Worm (Caenorhabditis elegans): Measurements from ENCODE around the gene dyf-3.

Gene dyf-3

DNA sequence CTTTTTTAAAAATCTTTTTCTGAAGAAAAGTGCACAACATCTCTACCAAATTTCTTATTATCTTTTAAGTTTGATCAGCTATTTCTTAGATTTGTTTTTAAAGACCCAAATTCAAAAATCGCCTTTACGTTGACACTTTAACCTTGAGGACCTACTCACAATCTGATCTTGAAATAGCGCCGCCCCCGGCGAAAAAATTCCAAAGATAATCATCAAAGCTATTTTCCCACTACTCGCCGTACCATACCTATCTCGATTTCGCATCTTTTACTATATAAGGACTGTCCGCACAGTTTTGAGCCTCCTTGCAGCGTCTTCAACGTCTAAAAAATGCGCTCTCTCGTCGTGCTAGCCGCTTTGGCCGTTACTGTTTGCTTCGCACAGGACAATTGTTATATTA lies 41.8 kb upstream of the dyf-3 start, which contains the start of gene grd-10:
Gene grd-10 (plus strand): TSS at position 208 of the 400 bp plus-strand sequence.
- TF ChIP-seq lin-39 (tag; optimal IDR thresholded peaks at IDR 0.05) (no peak), nhr-237 (tag; optimal IDR thresholded peaks at IDR 0.05) (no peak), gmeb-1 (tag; optimal IDR thresholded peaks at IDR 0.05) (no peak), sma-9 (GFP tag; optimal IDR thresholded peaks at IDR 0.05) (peak; percentile 54), sma-9 (tag; optimal IDR thresholded peaks at IDR 0.05) (no peak), mab-5 (tag; optimal IDR thresholded peaks at IDR 0.05) (no peak), nhr-25 (tag; optimal IDR thresholded peaks at IDR 0.05) (peak; percentile 35), ceh-16 (tag; optimal IDR thresholded peaks at IDR 0.05) (peak; percentile 70), elt-1 (tag; optimal IDR thresholded peaks at IDR 0.05) (peak; percentile 72), nhr-10 (tag; optimal IDR thresholded peaks at IDR 0.05) (no peak), nhr-12 (tag; optimal IDR thresholded peaks at IDR 0.05) (no peak), ztf-4 (tag; optimal IDR thresholded peaks at IDR 0.05) (no peak), lin-11 (tag; optimal IDR thresholded peaks at IDR 0.05) (no peak), snpc-4 (tag; optimal IDR thresholded peaks at IDR 0.05) (no peak), ZK546.5 (tag; optimal IDR thresholded peaks at IDR 0.05) (no peak)

DNA sequence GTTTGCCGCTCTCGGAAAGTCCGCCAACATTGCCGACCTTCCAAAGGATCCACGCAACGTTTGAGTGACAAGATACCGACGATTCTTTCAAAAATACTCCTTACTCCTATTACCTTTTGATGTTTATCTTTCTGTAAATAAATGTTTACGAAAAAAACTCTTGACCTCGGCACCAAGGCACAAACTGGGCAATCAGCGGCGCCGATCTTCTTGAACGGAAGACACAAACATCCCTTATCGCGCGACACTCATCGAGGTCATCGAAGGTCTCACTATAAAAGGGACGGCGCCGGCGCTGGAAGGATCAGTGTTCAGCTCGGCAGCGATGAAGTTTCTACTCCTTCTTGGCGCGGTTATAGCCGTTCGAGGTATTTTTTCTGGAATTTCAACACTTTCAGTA lies 40.3 kb upstream of the dyf-3 start, which contains the start of gene grd-3:
Gene grd-3 (plus strand): TSS at position 302 of the 400 bp plus-strand sequence.
- no peak for TF ChIP-seq nhr-129 (tag; optimal IDR thresholded peaks at IDR 0.05)
- TF ChIP-seq lsy-2 (tag; optimal IDR thresholded peaks at IDR 0.05) = no peak
- no peak for TF ChIP-seq ama-1 (optimal IDR thresholded peaks at IDR 0.05)
- peak; percentile 62 for TF ChIP-seq nhr-25 (tag; optimal IDR thresholded peaks at IDR 0.05)
- TF ChIP-seq fos-1 (tag; optimal IDR thresholded peaks at IDR 0.05) = no peak
- TF ChIP-seq R02D3.7 (tag; optimal IDR thresholded peaks at IDR 0.05) = no peak
- TF ChIP-seq mdl-1 (tag; optimal IDR thresholded peaks at IDR 0.05) = no peak
- no peak for TF ChIP-seq blmp-1 (tag; optimal IDR thresholded peaks at IDR 0.05; ENCODE audit: insufficient read depth)
- TF ChIP-seq crh-2 (tag; optimal IDR thresholded peaks at IDR 0.05) = no peak
- no peak for TF ChIP-seq nhr-12 (tag; optimal IDR thresholded peaks at IDR 0.05)
- TF ChIP-seq aly-2 (tag; optimal IDR thresholded peaks at IDR 0.05) = no peak
- no peak for TF ChIP-seq unc-39 (tag; optimal IDR thresholded peaks at IDR 0.05)
- TF ChIP-seq lin-11 (tag; optimal IDR thresholded peaks at IDR 0.05) = no peak
- peak; percentile 81 for TF ChIP-seq elt-1 (tag; optimal IDR thresholded peaks at IDR 0.05)
- no peak for TF ChIP-seq ztf-1 (GFP tag; conservative IDR thresholded peaks at IDR 0.05)
- TF ChIP-seq elt-3 (tag; optimal IDR thresholded peaks at IDR 0.05) = no peak
- no peak for TF ChIP-seq dmd-4 (tag; optimal IDR thresholded peaks at IDR 0.05)
- TF ChIP-seq ceh-82 (tag; optimal IDR thresholded peaks at IDR 0.05) = no peak
- TF ChIP-seq ztf-11 (tag; optimal IDR thresholded peaks at IDR 0.05) = no peak
- no peak for TF ChIP-seq nhr-77 (tag; optimal IDR thresholded peaks at IDR 0.05)
- no peak for TF ChIP-seq peb-1 (tag; optimal IDR thresholded peaks at IDR 0.05)
- TF ChIP-seq unc-55 (GFP tag; optimal IDR thresholded peaks at IDR 0.05) = no peak
- TF ChIP-seq Y55F3AM.14 (GFP tag; optimal IDR thresholded peaks at IDR 0.05) = no peak
- no peak for TF ChIP-seq lin-39 (tag; optimal IDR thresholded peaks at IDR 0.05)
- TF ChIP-seq sma-9 (GFP tag; optimal IDR thresholded peaks at IDR 0.05) = peak; percentile 43
- no peak for TF ChIP-seq sma-9 (tag; optimal IDR thresholded peaks at IDR 0.05)
- no peak for TF ChIP-seq nhr-237 (tag; optimal IDR thresholded peaks at IDR 0.05)
- TF ChIP-seq nhr-21 (tag; optimal IDR thresholded peaks at IDR 0.05) = no peak
- no peak for TF ChIP-seq mab-5 (tag; optimal IDR thresholded peaks at IDR 0.05)
- TF ChIP-seq nhr-23 (tag; optimal IDR thresholded peaks at IDR 0.05) = no peak
- TF ChIP-seq ceh-16 (tag; optimal IDR thresholded peaks at IDR 0.05) = peak; percentile 72
- TF ChIP-seq unc-62 (GFP tag; optimal IDR thresholded peaks at IDR 0.05) = no peak

DNA sequence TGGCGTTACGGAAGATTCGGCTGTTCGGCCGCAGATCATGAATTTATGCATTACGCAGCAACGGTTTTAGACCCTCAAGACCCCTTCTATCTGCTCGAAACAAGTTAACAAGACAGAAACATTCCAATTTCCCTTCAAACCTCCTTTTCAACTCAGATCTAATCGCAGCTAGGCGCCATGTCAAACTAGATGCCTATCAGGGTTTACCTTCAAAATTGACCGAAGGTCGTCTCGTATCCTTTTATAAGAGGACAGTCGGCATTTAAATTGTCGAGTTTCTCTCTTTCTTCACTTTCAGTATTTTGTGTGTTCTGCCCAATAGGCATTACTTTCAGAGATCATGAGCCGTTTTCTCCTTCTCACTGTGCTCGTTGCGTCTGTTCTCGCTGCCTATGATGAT lies 39.0 kb upstream of the dyf-3 start, which contains the start of gene grd-13:
Gene grd-13 (plus strand): TSS at position 291 of the 400 bp plus-strand sequence.
- TF ChIP-seq nhr-23 (tag; optimal IDR thresholded peaks at IDR 0.05) = peak; percentile 60
- TF ChIP-seq ceh-16 (tag; optimal IDR thresholded peaks at IDR 0.05) = peak; percentile 85
- no peak for TF ChIP-seq ztf-11 (tag; optimal IDR thresholded peaks at IDR 0.05)
- peak; percentile 70 for TF ChIP-seq elt-1 (tag; optimal IDR thresholded peaks at IDR 0.05)
- TF ChIP-seq nhr-6 (tag; optimal IDR thresholded peaks at IDR 0.05) = no peak
- peak; percentile 32 for TF ChIP-seq nhr-25 (tag; optimal IDR thresholded peaks at IDR 0.05)
- peak; percentile 36 for TF ChIP-seq sma-9 (GFP tag; optimal IDR thresholded peaks at IDR 0.05)
- TF ChIP-seq sma-9 (tag; optimal IDR thresholded peaks at IDR 0.05) = no peak

DNA sequence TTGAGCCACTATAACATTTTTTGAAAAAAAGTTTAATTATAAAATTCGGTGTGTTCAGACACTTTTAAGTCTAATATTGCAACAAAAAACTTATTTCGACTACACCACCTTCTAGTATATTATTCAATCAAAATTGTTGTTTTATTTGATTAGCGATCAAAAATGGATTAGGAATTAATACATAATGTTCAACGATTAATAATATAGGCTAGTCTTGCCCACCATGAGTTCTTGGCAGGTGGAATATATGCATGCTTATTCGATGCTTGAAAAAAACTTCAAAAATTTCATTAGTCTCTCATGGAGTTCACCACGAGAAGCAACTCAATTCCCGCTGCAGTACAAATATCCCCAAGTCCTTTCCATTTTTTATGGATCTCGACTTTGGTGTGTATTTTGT lies 37.0 kb upstream of the dyf-3 start, which contains the start of gene srz-32:
Gene srz-32 (plus strand): TSS at position 301 of the 400 bp plus-strand sequence.
- TF ChIP-seq nhr-21 (tag; optimal IDR thresholded peaks at IDR 0.05) (no peak), skn-1 (tag; optimal IDR thresholded peaks at IDR 0.05) (no peak), lsy-2 (tag; optimal IDR thresholded peaks at IDR 0.05) (no peak), ztf-4 (tag; optimal IDR thresholded peaks at IDR 0.05) (no peak), nhr-12 (tag; optimal IDR thresholded peaks at IDR 0.05) (no peak), elt-1 (tag; optimal IDR thresholded peaks at IDR 0.05) (no peak), blmp-1 (tag; optimal IDR thresholded peaks at IDR 0.05; ENCODE audit: insufficient read depth) (no peak), ZK546.5 (tag; optimal IDR thresholded peaks at IDR 0.05) (no peak), lin-11 (tag; optimal IDR thresholded peaks at IDR 0.05) (no peak), nhr-129 (tag; optimal IDR thresholded peaks at IDR 0.05) (no peak), ceh-16 (tag; optimal IDR thresholded peaks at IDR 0.05) (no peak), unc-55 (GFP tag; optimal IDR thresholded peaks at IDR 0.05) (no peak), ceh-82 (tag; optimal IDR thresholded peaks at IDR 0.05) (no peak), nhr-237 (tag; optimal IDR thresholded peaks at IDR 0.05) (no peak)

Data from whole organism, L2 larva.